Fruit fly (Drosophila melanogaster) whole organism: ENCODE results near the gene CG33687.
A peak's percentile ranks its signal among the peaks of the same experiment; 100 is the strongest.

Source experiments
- CG8478 ChIP-seq: fragments of >200 bp; optimal IDR thresholded peaks from 2 replicates; lab custom pipeline; 2018; ENCODE audit warnings: inconsistent platforms
- Dll ChIP-seq: fragments of >200 bp; optimal IDR thresholded peaks from 2 replicates; lab custom pipeline; 2017
- EcR ChIP-seq, 2 experiments: fragments of >200 bp; optimal IDR thresholded peaks; 2 replicates each; lab custom pipeline; 2017; ENCODE audit warnings: missing biosample characterization in 2 of 2, missing genetic modification characterization in 2 of 2, missing genetic modification reagents in 2 of 2
- pan ChIP-seq: fragments of >200 bp; optimal IDR thresholded peaks from 2 replicates; lab custom pipeline; 2017
- psq ChIP-seq: fragments of >200 bp; optimal IDR thresholded peaks from 2 replicates; lab custom pipeline; 2017
- usp ChIP-seq: fragments of >200 bp; optimal IDR thresholded peaks from 2 replicates; lab custom pipeline; 2017; ENCODE audit warnings: missing biosample characterization, missing genetic modification characterization, mixed read lengths

The CG33687 gene

dm6 chr3L:16213201-16213600 lies 15.5 kb downstream of the CG33687 start:
- TF ChIP-seq usp (GFP tag; lab: Kevin White, UChicago), result no peak
- TF ChIP-seq EcR (GFP tag; optimal IDR thresholded peaks at IDR 0.05; lab: Kevin White, UChicago), result no peak
- TF ChIP-seq psq (lab: Kevin White, UChicago), result no peak
- no peak for TF ChIP-seq Dll (lab: Kevin White, UChicago)
- no peak for TF ChIP-seq pan (lab: Kevin White, UChicago)
- no peak for TF ChIP-seq CG8478 (lab: Kevin White, UChicago)

dm6 chr3L:16214533-16215207 lies 17.0 kb downstream of the CG33687 start:
- TF ChIP-seq pan (lab: Kevin White, UChicago), result no peak
- TF ChIP-seq psq (lab: Kevin White, UChicago), result no peak
- TF ChIP-seq EcR (GFP tag; optimal IDR thresholded peaks at IDR 0.05; lab: Kevin White, UChicago), result no peak
- no peak for TF ChIP-seq CG8478 (lab: Kevin White, UChicago)
- TF ChIP-seq Dll (lab: Kevin White, UChicago), result no peak

dm6 chr3L:16215411-16215810 lies 17.7 kb downstream of the CG33687 start:
- no peak for TF ChIP-seq EcR (GFP tag; optimal IDR thresholded peaks at IDR 0.05; lab: Kevin White, UChicago)
- TF ChIP-seq psq (lab: Kevin White, UChicago), result no peak
- TF ChIP-seq CG8478 (lab: Kevin White, UChicago), result no peak
- no peak for TF ChIP-seq usp (GFP tag; lab: Kevin White, UChicago)
- TF ChIP-seq pan (lab: Kevin White, UChicago), result no peak
- TF ChIP-seq Dll (lab: Kevin White, UChicago), result no peak

- TF ChIP-seq CG8478 (lab: Kevin White, UChicago) (no peak), Dll (lab: Kevin White, UChicago) (peak; percentile 52)
Observed at dm6 chr3L:16215816-16216215, 18.1 kb downstream of the CG33687 start.

- TF ChIP-seq Dll (lab: Kevin White, UChicago), result no peak
- TF ChIP-seq CG8478 (lab: Kevin White, UChicago), result no peak
- TF ChIP-seq psq (lab: Kevin White, UChicago), result no peak
- no peak for TF ChIP-seq pan (lab: Kevin White, UChicago)
- TF ChIP-seq usp (GFP tag; lab: Kevin White, UChicago), result no peak
- TF ChIP-seq EcR (GFP tag; optimal IDR thresholded peaks at IDR 0.05; lab: Kevin White, UChicago), result no peak
Observed at dm6 chr3L:16217203-16217602, 19.5 kb downstream of the CG33687 start, which contains the start of gene CG13073. Gene CG13073 (minus strand): TSS chr3L:16217303.

dm6 chr3L:16217935-16218334 lies 20.3 kb downstream of the CG33687 start:
- TF ChIP-seq Dll (lab: Kevin White, UChicago), result no peak
- TF ChIP-seq usp (GFP tag; lab: Kevin White, UChicago), result no peak
- no peak for TF ChIP-seq EcR (GFP tag; optimal IDR thresholded peaks at IDR 0.05; lab: Kevin White, UChicago)
- TF ChIP-seq psq (lab: Kevin White, UChicago), result no peak
- TF ChIP-seq CG8478 (lab: Kevin White, UChicago), result no peak
- no peak for TF ChIP-seq pan (lab: Kevin White, UChicago)

dm6 chr3L:16221278-16221677 lies 23.6 kb downstream of the CG33687 start:
- no peak for TF ChIP-seq psq (lab: Kevin White, UChicago)
- no peak for TF ChIP-seq CG8478 (lab: Kevin White, UChicago)
- no peak for TF ChIP-seq EcR (GFP tag; optimal IDR thresholded peaks at IDR 0.05; lab: Kevin White, UChicago)
- TF ChIP-seq pan (lab: Kevin White, UChicago), result no peak
- no peak for TF ChIP-seq usp (GFP tag; lab: Kevin White, UChicago)
- no peak for TF ChIP-seq Dll (lab: Kevin White, UChicago)

dm6 chr3L:16221800-16222199 lies 24.1 kb downstream of the CG33687 start:
- TF ChIP-seq CG8478 (lab: Kevin White, UChicago), result no peak
- TF ChIP-seq EcR (GFP tag; optimal IDR thresholded peaks at IDR 0.05; lab: Kevin White, UChicago), result no peak
- TF ChIP-seq pan (lab: Kevin White, UChicago), result no peak
- TF ChIP-seq psq (lab: Kevin White, UChicago), result no peak
- no peak for TF ChIP-seq usp (GFP tag; lab: Kevin White, UChicago)
- no peak for TF ChIP-seq Dll (lab: Kevin White, UChicago)

- TF ChIP-seq usp (GFP tag; lab: Kevin White, UChicago) (no peak), CG8478 (lab: Kevin White, UChicago) (no peak), Dll (lab: Kevin White, UChicago) (no peak), psq (lab: Kevin White, UChicago) (no peak), EcR (GFP tag; optimal IDR thresholded peaks at IDR 0.05; lab: Kevin White, UChicago) (no peak), pan (lab: Kevin White, UChicago) (no peak)
Observed at dm6 chr3L:16225175-16225574, 27.5 kb downstream of the CG33687 start.

- TF ChIP-seq psq (lab: Kevin White, UChicago), result no peak
- no peak for TF ChIP-seq CG8478 (lab: Kevin White, UChicago)
- TF ChIP-seq usp (GFP tag; lab: Kevin White, UChicago), result no peak
- no peak for TF ChIP-seq Dll (lab: Kevin White, UChicago)
- no peak for TF ChIP-seq EcR (GFP tag; optimal IDR thresholded peaks at IDR 0.05; lab: Kevin White, UChicago)
- no peak for TF ChIP-seq pan (lab: Kevin White, UChicago)
Observed at dm6 chr3L:16228659-16229205, 31.1 kb downstream of the CG33687 start, which contains the start of gene Tmx3. Gene Tmx3 (plus strand): TSS chr3L:16229100.

dm6 chr3L:16231857-16232256 lies 34.2 kb downstream of the CG33687 start, which contains the start of the genes PDCD-5 and MED10:
Gene PDCD-5 (minus strand): TSS chr3L:16232038.
Gene MED10 (plus strand): TSS chr3L:16232084.
- TF ChIP-seq pan (lab: Kevin White, UChicago) (no peak), psq (lab: Kevin White, UChicago) (no peak), usp (GFP tag; lab: Kevin White, UChicago) (no peak), Dll (lab: Kevin White, UChicago) (no peak), CG8478 (lab: Kevin White, UChicago) (no peak), EcR (GFP tag; optimal IDR thresholded peaks at IDR 0.05; lab: Kevin White, UChicago) (no peak)
